Fruit fly (Drosophila melanogaster): ENCODE data around the gene sgg.

DNA sequence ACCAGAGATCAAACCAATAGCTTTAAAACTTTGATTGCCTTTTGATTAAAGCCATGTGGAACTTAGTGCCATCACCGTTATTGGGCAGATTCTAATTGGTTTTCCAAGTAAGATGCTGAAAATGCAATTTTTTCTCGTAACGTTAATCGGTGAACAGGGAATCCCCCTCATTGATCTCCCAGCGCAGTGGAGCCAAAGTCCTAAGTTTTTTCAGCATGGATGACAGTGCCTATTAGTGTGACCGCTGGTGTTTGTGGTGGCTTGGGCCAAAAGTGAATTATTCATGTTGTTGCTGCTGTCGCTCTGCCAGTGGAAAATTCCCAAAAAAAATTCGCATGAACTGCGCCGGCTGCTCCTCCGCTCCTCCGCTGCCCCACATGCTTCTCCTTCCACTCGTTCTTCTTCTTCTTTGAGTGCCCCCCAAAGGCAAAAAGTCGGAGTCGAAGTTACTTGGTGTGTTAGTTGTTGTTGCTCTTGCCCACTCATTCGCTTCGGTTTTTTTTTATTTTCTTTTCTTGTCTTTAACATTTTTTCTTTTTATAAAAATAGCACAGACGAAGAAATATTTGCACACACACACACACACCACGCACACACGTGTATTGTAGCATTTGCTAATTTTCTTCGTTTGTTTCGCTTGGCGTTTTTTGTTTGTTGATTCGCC lies 14.3 kb downstream of the sgg start:
- no peak for TF ChIP-seq onecut (GFP tag; IDR thresholded peaks at IDR 0.05)
- TF ChIP-seq CG8478 (optimal IDR thresholded peaks at IDR 0.05), result no peak

Measured in whole organism, embryonic.